Fruit fly (Drosophila melanogaster) whole organism, adult: ENCODE measurements around the gene CG9961.

Experiments
- CG14711 ChIP-seq: fragments of 200-800 bp; sonication (Bioruptor generic); optimal IDR thresholded peaks from 2 replicates; lab custom pipeline; 2018; ENCODE audit warnings: missing biosample characterization, mild to moderate bottlenecking, missing genetic modification characterization, moderate library complexity
- CG1620 ChIP-seq: fragments of 200-800 bp; sonication (Bioruptor generic); optimal IDR thresholded peaks from 2 replicates; lab custom pipeline; 2016; ENCODE audit warnings: missing biosample characterization, missing genetic modification characterization
- CG33017 ChIP-seq: fragments of 200-800 bp; sonication (Bioruptor generic); optimal IDR thresholded peaks from 2 replicates; lab custom pipeline; 2018; ENCODE audit warnings: missing biosample characterization, mild to moderate bottlenecking, missing genetic modification characterization, moderate library complexity
- CG7045 ChIP-seq: fragments of 200-800 bp; sonication (Bioruptor generic); optimal IDR thresholded peaks from 2 replicates; lab custom pipeline; 2017; ENCODE audit warnings: missing biosample characterization, mild to moderate bottlenecking, missing genetic modification characterization
- CG7101 ChIP-seq: fragments of 200-800 bp; sonication (Bioruptor generic); optimal IDR thresholded peaks from 2 replicates; lab custom pipeline; 2018; ENCODE audit warnings: missing biosample characterization, mild to moderate bottlenecking, missing genetic modification characterization, moderate library complexity
- Mnt ChIP-seq: fragments of 200-800 bp; sonication (Bioruptor generic); optimal IDR thresholded peaks from 2 replicates; lab custom pipeline; 2016; ENCODE audit warnings: missing biosample characterization, mild to moderate bottlenecking, missing genetic modification characterization
- cnc ChIP-seq, 2 experiments: fragments of >200 bp; optimal IDR thresholded peaks; 2 replicates each; lab custom pipeline; 2017
- kay ChIP-seq: fragments of 200-800 bp; sonication (Bioruptor generic); peaks from one replicate; lab custom pipeline; 2016; ENCODE audit warnings: missing biosample characterization, missing genetic modification characterization, borderline replicate concordance
- tj ChIP-seq: fragments of 200-800 bp; sonication (Bioruptor generic); optimal IDR thresholded peaks from 3 replicates; lab custom pipeline; 2017; ENCODE audit warnings: missing biosample characterization, mild to moderate bottlenecking, missing genetic modification characterization, moderate library complexity
- toe ChIP-seq: fragments of 200-800 bp; sonication (Bioruptor generic); optimal IDR thresholded peaks from 2 replicates; lab custom pipeline; 2016; ENCODE audit warnings: missing biosample characterization, missing genetic modification characterization

dm6 chr2L:2744852-2745251 is at the start of gene CG9961, which contains the start of gene Cwc25:
- TF ChIP-seq CG33017 (tag; lab: Kevin White, UChicago) (no peak), CG14711 (tag; lab: Kevin White, UChicago) (peak; percentile 3), CG7045 (GFP tag; lab: Kevin White, UChicago) (no peak), tj (GFP tag; lab: Kevin White, UChicago) (no peak), cnc (optimal IDR thresholded peaks at IDR 0.05; lab: Kevin White, UChicago) (no peak), CG7101 (tag; lab: Kevin White, UChicago) (no peak), toe (GFP tag; lab: Kevin White, UChicago) (no peak), kay (GFP tag; lab: Kevin White, UChicago) (no peak), Mnt (GFP tag; lab: Kevin White, UChicago) (no peak), CG1620 (GFP tag; lab: Kevin White, UChicago) (no peak)
